Worm (Caenorhabditis elegans) whole organism, dauer: Measurements from ENCODE around the gene gcsh-1.

Experiments used
- unc-62 ChIP-seq: sonication (generic microtip); optimal IDR thresholded peaks from 2 replicates; lab custom pipeline; 2017; ENCODE audit warnings: missing biosample characterization, missing genetic modification reagents, missing genetic modification characterization

The gcsh-1 gene

ce11 chrX:14515028-14515427 is at the start of gene gcsh-1:
TSS of gene gcsh-1 (minus strand) at chrX:14515073.
- no peak for TF ChIP-seq unc-62 (GFP tag; lab: Kevin White, UChicago)

ce11 chrX:14563818-14564217 is 48.9 kb upstream of the gcsh-1 start:
- TF ChIP-seq unc-62 (GFP tag; lab: Kevin White, UChicago), result no peak

- TF ChIP-seq unc-62 (GFP tag; lab: Kevin White, UChicago), result no peak
These were observed 47.6 kb upstream of the gcsh-1 start for ce11 chrX:14562286-14563086.

- no peak for TF ChIP-seq unc-62 (GFP tag; lab: Kevin White, UChicago)
These were observed 46.6 kb upstream of the gcsh-1 start for ce11 chrX:14561416-14561973.

- TF ChIP-seq unc-62 (GFP tag; lab: Kevin White, UChicago), result peak; percentile 47
These were observed 45.4 kb upstream of the gcsh-1 start for ce11 chrX:14560297-14560680.

- TF ChIP-seq unc-62 (GFP tag; lab: Kevin White, UChicago), result no peak
These were observed 44.8 kb upstream of the gcsh-1 start for ce11 chrX:14559519-14560296.

ce11 chrX:14559084-14559483 is 44.2 kb upstream of the gcsh-1 start:
- TF ChIP-seq unc-62 (GFP tag; lab: Kevin White, UChicago), result no peak

- no peak for TF ChIP-seq unc-62 (GFP tag; lab: Kevin White, UChicago)
These were observed 43.2 kb upstream of the gcsh-1 start, which contains the start of gene nhr-3 for ce11 chrX:14557936-14558554. TSS of gene nhr-3 (plus strand) at chrX:14558504.

- no peak for TF ChIP-seq unc-62 (GFP tag; lab: Kevin White, UChicago)
These were observed 42.6 kb upstream of the gcsh-1 start for ce11 chrX:14557352-14557935.

ce11 chrX:14556403-14556802 is 41.5 kb upstream of the gcsh-1 start:
- TF ChIP-seq unc-62 (GFP tag; lab: Kevin White, UChicago), result no peak

- TF ChIP-seq unc-62 (GFP tag; lab: Kevin White, UChicago), result no peak
These were observed 34.9 kb upstream of the gcsh-1 start, which contains the start of gene ram-5 for ce11 chrX:14549709-14550199. TSS of gene ram-5 (plus strand) at chrX:14550149.

ce11 chrX:14545543-14545942 is 30.7 kb upstream of the gcsh-1 start, which contains the start of gene enri-2:
TSS of gene enri-2 (plus strand) at chrX:14545843.
- no peak for TF ChIP-seq unc-62 (GFP tag; lab: Kevin White, UChicago)

ce11 chrX:14543224-14543623 is 28.4 kb upstream of the gcsh-1 start, which contains the start of gene T24C2.3:
TSS of gene T24C2.3 (plus strand) at chrX:14543524.
- TF ChIP-seq unc-62 (GFP tag; lab: Kevin White, UChicago), result no peak

- no peak for TF ChIP-seq unc-62 (GFP tag; lab: Kevin White, UChicago)
These were observed 27.1 kb upstream of the gcsh-1 start, which contains the start of gene fbxa-81 for ce11 chrX:14541992-14542391. TSS of gene fbxa-81 (minus strand) at chrX:14542092.

ce11 chrX:14539468-14539867 is 24.6 kb upstream of the gcsh-1 start:
- no peak for TF ChIP-seq unc-62 (GFP tag; lab: Kevin White, UChicago)
